In the genomic region with DNA sequence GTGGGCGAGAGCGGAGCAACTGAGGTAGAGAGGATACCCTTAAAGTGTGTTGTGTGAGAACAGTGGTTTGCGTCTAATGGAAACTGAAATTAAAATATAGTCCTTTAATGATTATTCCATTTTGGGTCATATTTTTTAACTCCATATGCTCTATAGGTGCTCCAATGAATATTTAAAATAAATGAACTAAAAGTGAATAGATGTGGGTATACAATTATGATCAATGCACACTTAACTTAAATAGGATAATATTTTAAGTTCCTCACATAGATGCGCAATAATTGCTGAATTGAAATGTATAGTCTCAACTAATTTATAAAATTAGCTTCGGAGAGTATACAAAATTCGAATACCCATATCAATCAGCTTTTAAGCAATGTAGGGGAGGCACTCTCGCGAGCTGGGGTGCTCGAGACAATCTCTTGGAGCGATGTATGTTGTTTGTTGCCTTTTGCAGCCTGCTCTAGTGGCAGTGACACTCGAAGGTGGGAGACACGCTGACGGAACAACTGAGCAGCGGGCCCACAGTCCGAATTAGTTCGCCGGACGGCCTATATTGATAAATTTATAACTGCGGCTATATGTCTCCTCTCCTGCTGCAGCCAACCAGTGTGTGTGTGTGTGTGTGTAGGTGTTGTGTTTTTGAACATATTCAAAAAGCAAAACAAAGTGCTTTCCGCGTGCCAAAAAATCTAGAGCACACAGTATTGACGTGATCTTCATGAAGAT, we compare ENCODE assay signal across 5 fruit fly cellular contexts.
TF ChIP-seq lines count a peak whose summit lies in the region.

No protein-coding gene starts in this region.

TF ChIP-seq in whole organism, adult, 20 proteins besides CTCF, POLR2A, EP300 and RAD21 (continued from another document):
- TF ChIP-seq CG7101 (tag; optimal IDR thresholded peaks at IDR 0.05; lab: Kevin White, UChicago) (peak; percentile 69), CG11617 (GFP tag; optimal IDR thresholded peaks at IDR 0.05; lab: Kevin White, UChicago) (peak; percentile 72), Crg-1 (GFP tag; optimal IDR thresholded peaks at IDR 0.05; lab: Kevin White, UChicago) (peak; percentile 22), CG5204 (GFP tag; optimal IDR thresholded peaks at IDR 0.05; lab: Kevin White, UChicago) (peak; percentile 78)

TF ChIP-seq in whole organism, embryonic, 481 proteins besides CTCF, POLR2A, EP300 and RAD21 (continued from another document and continues in another):
- TF ChIP-seq exex (tag; optimal IDR thresholded peaks at IDR 0.05; lab: Kevin White, UChicago) (no peak), BEAF-32 (GFP tag; optimal IDR thresholded peaks at IDR 0.05; lab: Kevin White, UChicago) (peak; percentile 50), pho (GFP tag; optimal IDR thresholded peaks at IDR 0.05; lab: Kevin White, UChicago) (peak; percentile 56), CG12391 (tag; optimal IDR thresholded peaks at IDR 0.05; lab: Kevin White, UChicago) (peak; percentile 88), tin (GFP tag; optimal IDR thresholded peaks at IDR 0.05; lab: Kevin White, UChicago) (peak; percentile 62), HmgZ (tag; optimal IDR thresholded peaks at IDR 0.05; lab: Kevin White, UChicago) (peak; percentile 51), CG12942 (GFP tag; optimal IDR thresholded peaks at IDR 0.05; lab: Kevin White, UChicago) (peak; percentile 63), bbx (GFP tag; IDR thresholded peaks at IDR 0.05; lab: Robert Waterston, UW; ENCODE audit: partially characterized antibody) (no peak), CG17186 (GFP tag; optimal IDR thresholded peaks at IDR 0.05; lab: Kevin White, UChicago) (peak; percentile 21), CG2712 (tag; optimal IDR thresholded peaks at IDR 0.05; lab: Kevin White, UChicago) (peak; percentile 92), CG6272 (GFP tag; IDR thresholded peaks at IDR 0.05; lab: Robert Waterston, UW) (0 out of 2 replicates have a peak, but pooled peaks have one; percentile 22), dpn (GFP tag; optimal IDR thresholded peaks at IDR 0.05; lab: Kevin White, UChicago) (peak; percentile 52 to 70), zfh2 (GFP tag; optimal IDR thresholded peaks at IDR 0.05; lab: Kevin White, UChicago) (peak; percentile 22), CG11695 (GFP tag; IDR thresholded peaks at IDR 0.05; lab: Robert Waterston, UW) (peak; percentile 80), CG9727 (GFP tag; optimal IDR thresholded peaks at IDR 0.05; lab: Kevin White, UChicago) (peak; percentile 86), tup (GFP tag; optimal IDR thresholded peaks at IDR 0.05; lab: Kevin White, UChicago) (peak; percentile 16), chinmo (GFP tag; IDR thresholded peaks at IDR 0.05; lab: Robert Waterston, UW; ENCODE audit: partially characterized antibody) (no peak), dysf (GFP tag; IDR thresholded peaks at IDR 0.05; lab: Robert Waterston, UW) (peak; percentile 82; the same call in 2 of the 3 replicates), ind (GFP tag; optimal IDR thresholded peaks at IDR 0.05; lab: Kevin White, UChicago) (peak; percentile 77), h (optimal IDR thresholded peaks at IDR 0.05; lab: Kevin White, UChicago) (no peak), org-1 (GFP tag; optimal IDR thresholded peaks at IDR 0.05; lab: Kevin White, UChicago) (peak; percentile 75), Hr78 (GFP tag; optimal IDR thresholded peaks at IDR 0.05; lab: Kevin White, UChicago) (no peak), CG34376 (GFP tag; optimal IDR thresholded peaks at IDR 0.05; lab: Kevin White, UChicago) (peak; percentile 42), CG10366 (GFP tag; IDR thresholded peaks at IDR 0.05; lab: Robert Waterston, UW) (peak; percentile 39), crc (GFP tag; optimal IDR thresholded peaks at IDR 0.05; lab: Kevin White, UChicago) (peak; percentile 45), Nf-YA (GFP tag; IDR thresholded peaks at IDR 0.05; lab: Robert Waterston, UW) (no peak), Gsc (GFP tag; IDR thresholded peaks at IDR 0.05; lab: Robert Waterston, UW) (peak; percentile 23; the same call in 1 of the 2 replicates), Lpt (GFP tag; optimal IDR thresholded peaks at IDR 0.05; lab: Kevin White, UChicago) (no peak), kah (GFP tag; optimal IDR thresholded peaks at IDR 0.05; lab: Kevin White, UChicago) (peak; percentile 52)

TF ChIP-seq in whole organism, prepupa, 60 proteins besides CTCF, POLR2A, EP300 and RAD21 (continued from another document and continues in another):
- TF ChIP-seq svp (GFP tag; lab: Kevin White, UChicago) (peak; percentile 93), dac (GFP tag; optimal IDR thresholded peaks at IDR 0.05; lab: Kevin White, UChicago) (peak; percentile 57), CG32006 (GFP tag; optimal IDR thresholded peaks at IDR 0.05; lab: Kevin White, UChicago) (peak; percentile 92), CG6792 (GFP tag; optimal IDR thresholded peaks at IDR 0.05; lab: Kevin White, UChicago) (peak; percentile 81), CG11294 (GFP tag; IDR thresholded peaks at IDR 0.05; lab: Robert Waterston, UW) (0 out of 2 replicates have a peak, but pooled peaks have one; percentile 29), CG1621 (tag; optimal IDR thresholded peaks at IDR 0.05; lab: Kevin White, UChicago) (no peak), CG8632 (GFP tag; optimal IDR thresholded peaks at IDR 0.05; lab: Kevin White, UChicago) (peak; percentile 81), vri (GFP tag; optimal IDR thresholded peaks at IDR 0.05; lab: Kevin White, UChicago) (peak; percentile 62), CG11902 (GFP tag; optimal IDR thresholded peaks at IDR 0.05; lab: Kevin White, UChicago) (peak; percentile 36), cyc (GFP tag; optimal IDR thresholded peaks at IDR 0.05; lab: Kevin White, UChicago) (peak; percentile 78), dsx (GFP tag; optimal IDR thresholded peaks at IDR 0.05; lab: Kevin White, UChicago; ENCODE audit: poor library complexity, severe bottlenecking) (no peak), spab (GFP tag; optimal IDR thresholded peaks at IDR 0.05; lab: Kevin White, UChicago) (peak; percentile 70), esn (GFP tag; optimal IDR thresholded peaks at IDR 0.05; lab: Kevin White, UChicago) (peak; percentile 89), CG8319 (GFP tag; optimal IDR thresholded peaks at IDR 0.05; lab: Kevin White, UChicago) (peak; percentile 64), salr (GFP tag; optimal IDR thresholded peaks at IDR 0.05; lab: Kevin White, UChicago) (peak in 1 of 2 experiments; percentile 89), CG3032 (tag; optimal IDR thresholded peaks at IDR 0.05; lab: Kevin White, UChicago) (peak; percentile 75), Sox102F (GFP tag; optimal IDR thresholded peaks at IDR 0.05; lab: Kevin White, UChicago) (peak; percentile 77), Ets96B (tag; optimal IDR thresholded peaks at IDR 0.05; lab: Kevin White, UChicago) (peak; percentile 75), fd85E (GFP tag; optimal IDR thresholded peaks at IDR 0.05; lab: Kevin White, UChicago) (no peak), Blimp-1 (GFP tag; optimal IDR thresholded peaks at IDR 0.05; lab: Kevin White, UChicago) (no peak), achi (GFP tag; optimal IDR thresholded peaks at IDR 0.05; lab: Kevin White, UChicago) (peak; percentile 85), CG10631 (GFP tag; optimal IDR thresholded peaks at IDR 0.05; lab: Kevin White, UChicago) (peak; percentile 78), fkh (GFP tag; optimal IDR thresholded peaks at IDR 0.05; lab: Kevin White, UChicago) (no peak), topi (GFP tag; optimal IDR thresholded peaks at IDR 0.05; lab: Kevin White, UChicago) (peak; percentile 88), Eip75B (GFP tag; optimal IDR thresholded peaks at IDR 0.05; lab: Kevin White, UChicago) (peak; percentile 84), Sox14 (GFP tag; optimal IDR thresholded peaks at IDR 0.05; lab: Kevin White, UChicago) (peak; percentile 87), CG9139 (GFP tag; optimal IDR thresholded peaks at IDR 0.05; lab: Kevin White, UChicago) (no peak), fd59A (GFP tag; optimal IDR thresholded peaks at IDR 0.05; lab: Kevin White, UChicago) (peak; percentile 72), Met (GFP tag; optimal IDR thresholded peaks at IDR 0.05; lab: Kevin White, UChicago) (peak; percentile 88), Sox15 (GFP tag; optimal IDR thresholded peaks at IDR 0.05; lab: Kevin White, UChicago) (peak; percentile 72)

TF ChIP-seq in whole organism, pupa, 21 proteins besides CTCF, POLR2A, EP300 and RAD21 (continued from another document):
- TF ChIP-seq Pif1A (GFP tag; optimal IDR thresholded peaks at IDR 0.05; lab: Kevin White, UChicago), result peak; percentile 82
- TF ChIP-seq CG13204 (GFP tag; optimal IDR thresholded peaks at IDR 0.05; lab: Kevin White, UChicago), result no peak

TF ChIP-seq in whole organism, wandering third instar larva, 38 proteins besides CTCF, POLR2A, EP300 and RAD21 (continued from another document):
- peak; percentile 60 for TF ChIP-seq Hnf4 (GFP tag; optimal IDR thresholded peaks at IDR 0.05; lab: Kevin White, UChicago)
- no peak for TF ChIP-seq Vsx2 (GFP tag; optimal IDR thresholded peaks at IDR 0.05; lab: Kevin White, UChicago; ENCODE audit: partially characterized antibody)
- TF ChIP-seq Abd-B (GFP tag; optimal IDR thresholded peaks at IDR 0.05; lab: Kevin White, UChicago), result no peak
- TF ChIP-seq rgr (GFP tag; optimal IDR thresholded peaks at IDR 0.05; lab: Kevin White, UChicago), result peak; percentile 76
- TF ChIP-seq HLH106 (tag; optimal IDR thresholded peaks at IDR 0.05; lab: Kevin White, UChicago), result peak; percentile 73
- no peak for TF ChIP-seq dl (GFP tag; optimal IDR thresholded peaks at IDR 0.05; lab: Kevin White, UChicago; ENCODE audit: insufficient read depth in 1 of 2, partially characterized antibody in 2 of 2)
- TF ChIP-seq Sp1 (GFP tag; optimal IDR thresholded peaks at IDR 0.05; lab: Kevin White, UChicago), result no peak
- no peak for TF ChIP-seq Myc (optimal IDR thresholded peaks at IDR 0.05; lab: Kevin White, UChicago)
- TF ChIP-seq h (GFP tag; optimal IDR thresholded peaks at IDR 0.05; lab: Kevin White, UChicago), result peak; percentile 83
- peak; percentile 9 for TF ChIP-seq sv (GFP tag; optimal IDR thresholded peaks at IDR 0.05; lab: Kevin White, UChicago)
- TF ChIP-seq br (GFP tag; optimal IDR thresholded peaks at IDR 0.05; lab: Kevin White, UChicago), result peak; percentile 70
- no peak for TF ChIP-seq Rel (GFP tag; optimal IDR thresholded peaks at IDR 0.05; lab: Kevin White, UChicago)
- no peak for TF ChIP-seq Rel (tag; optimal IDR thresholded peaks at IDR 0.05; lab: Kevin White, UChicago)
- TF ChIP-seq sage (GFP tag; optimal IDR thresholded peaks at IDR 0.05; lab: Kevin White, UChicago), result peak; percentile 30
- TF ChIP-seq ey (GFP tag; optimal IDR thresholded peaks at IDR 0.05; lab: Kevin White, UChicago), result peak; percentile 78
- no peak for TF ChIP-seq dmrt93B (GFP tag; optimal IDR thresholded peaks at IDR 0.05; lab: Kevin White, UChicago)
- TF ChIP-seq dsf (GFP tag; optimal IDR thresholded peaks at IDR 0.05; lab: Kevin White, UChicago; ENCODE audit: borderline replicate concordance), result peak; percentile 30
- TF ChIP-seq psq (GFP tag; optimal IDR thresholded peaks at IDR 0.05; lab: Kevin White, UChicago), result peak; percentile 91
- TF ChIP-seq brk (GFP tag; optimal IDR thresholded peaks at IDR 0.05; lab: Kevin White, UChicago), result peak; percentile 69
TF ChIP-seq in whole organism, wandering third instar larva: peak in this region for 18.
